Worm (Caenorhabditis elegans) whole organism, midembryonic: ENCODE data around the gene lmbr-1.

Experiments
- T22C8.4 ChIP-seq: fragments of 200-800 bp; sonication (Bioruptor generic); IDR thresholded peaks from 2 replicates; pipeline ENCODE4 v1.3.6; 2022; ENCODE audit warnings: missing genetic modification characterization, missing compliant biosample characterization
- cog-1 ChIP-seq: sonication (generic microtip); optimal IDR thresholded peaks from 2 replicates; lab custom pipeline; 2016; ENCODE audit warnings: missing genetic modification characterization, missing compliant biosample characterization
- flt-1 ChIP-seq: fragments of 200-800 bp; sonication (Bioruptor generic); IDR thresholded peaks from 2 replicates; pipeline ENCODE4 v1.3.6; 2022; ENCODE audit warnings: missing genetic modification characterization, missing compliant biosample characterization
- klf-2 ChIP-seq: fragments of 200-800 bp; sonication (Bioruptor generic); conservative IDR thresholded peaks from 2 replicates; pipeline ENCODE4 v1.3.6; 2022; ENCODE audit warnings: missing genetic modification reagents, missing genetic modification characterization, missing compliant biosample characterization
- med-1 ChIP-seq: sonication (generic microtip); optimal IDR thresholded peaks from 2 replicates; lab custom pipeline; 2017; ENCODE audit warnings: missing genetic modification characterization, mild to moderate bottlenecking, missing compliant biosample characterization, antibody characterized with exemption, missing genetic modification reagents; ENCODE audit not compliant: insufficient read depth
- ref-1 ChIP-seq: fragments of 200-800 bp; sonication (Bioruptor generic); conservative IDR thresholded peaks from 2 replicates; pipeline ENCODE4 v1.3.6; 2022; ENCODE audit warnings: missing genetic modification reagents, missing genetic modification characterization, missing compliant biosample characterization
- tab-1 ChIP-seq: fragments of 200-800 bp; sonication (Bioruptor generic); IDR thresholded peaks from 2 replicates; pipeline ENCODE4 v1.3.6; 2022; ENCODE audit warnings: missing genetic modification characterization, missing compliant biosample characterization
- ztf-23 ChIP-seq: fragments of 200-800 bp; sonication (Bioruptor generic); IDR thresholded peaks from 2 replicates; pipeline ENCODE4 v1.3.6; 2022; ENCODE audit warnings: missing genetic modification reagents, missing genetic modification characterization, missing compliant biosample characterization
- ztf-29 ChIP-seq: fragments of 200-800 bp; sonication (Bioruptor generic); IDR thresholded peaks from 2 replicates; pipeline ENCODE4 v1.3.6; 2022; ENCODE audit warnings: missing genetic modification reagents, missing genetic modification characterization, missing compliant biosample characterization

lmbr-1 gene

DNA sequence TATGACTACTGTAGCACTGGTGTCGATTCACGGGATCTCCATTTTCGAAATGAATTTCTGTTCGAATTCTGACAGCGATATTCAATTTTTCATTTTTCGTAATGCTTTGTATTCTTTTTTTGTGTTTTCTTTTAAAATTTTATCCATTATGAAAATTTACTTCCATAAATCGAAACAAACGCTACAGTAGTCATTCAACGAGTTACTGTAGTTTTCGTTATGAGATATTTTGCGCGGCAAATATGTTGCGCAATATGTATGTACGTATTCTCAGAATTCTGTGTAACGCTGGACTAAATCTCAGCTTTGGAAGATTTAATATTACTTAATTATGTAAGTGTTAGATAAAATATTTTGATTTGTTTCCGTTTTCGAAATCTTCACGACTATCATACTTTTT, 2.9 kb upstream of the lmbr-1 start:
- TF ChIP-seq flt-1 (GFP tag; lab: Robert Waterston, UW), result no peak
- no peak for TF ChIP-seq ztf-23 (GFP tag; lab: Robert Waterston, UW)
- no peak for TF ChIP-seq ztf-29 (GFP tag; lab: Robert Waterston, UW)
- TF ChIP-seq ref-1 (GFP tag; lab: Robert Waterston, UW), result no peak
- no peak for TF ChIP-seq cog-1 (tag; lab: Kevin White, UChicago)
- TF ChIP-seq tab-1 (GFP tag; lab: Robert Waterston, UW), result no peak
- TF ChIP-seq klf-2 (GFP tag; lab: Robert Waterston, UW), result no peak

DNA sequence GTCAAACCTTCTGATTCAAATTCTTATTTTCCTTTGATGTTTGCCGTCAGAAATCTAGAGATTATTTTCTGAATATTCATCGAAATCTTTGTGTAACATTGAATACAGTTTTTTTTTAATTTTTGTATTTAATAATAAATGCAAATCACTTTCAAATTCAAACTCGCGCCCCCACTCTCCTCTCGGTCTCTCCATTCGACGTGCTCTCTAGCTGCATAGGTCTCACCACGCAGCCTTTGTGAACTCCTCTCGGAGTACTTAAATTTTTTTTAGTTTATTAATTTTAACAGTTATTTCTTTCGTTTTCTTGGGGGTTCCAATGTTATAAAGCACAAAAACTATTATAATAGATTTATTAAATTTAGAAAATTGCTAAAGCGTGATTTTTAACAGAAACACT, 1.9 kb upstream of the lmbr-1 start:
- TF ChIP-seq ztf-23 (GFP tag; lab: Robert Waterston, UW) (no peak), klf-2 (GFP tag; lab: Robert Waterston, UW) (no peak), flt-1 (GFP tag; lab: Robert Waterston, UW) (no peak), cog-1 (tag; lab: Kevin White, UChicago) (no peak), med-1 (GFP tag; lab: Kevin White, UChicago) (no peak)

DNA sequence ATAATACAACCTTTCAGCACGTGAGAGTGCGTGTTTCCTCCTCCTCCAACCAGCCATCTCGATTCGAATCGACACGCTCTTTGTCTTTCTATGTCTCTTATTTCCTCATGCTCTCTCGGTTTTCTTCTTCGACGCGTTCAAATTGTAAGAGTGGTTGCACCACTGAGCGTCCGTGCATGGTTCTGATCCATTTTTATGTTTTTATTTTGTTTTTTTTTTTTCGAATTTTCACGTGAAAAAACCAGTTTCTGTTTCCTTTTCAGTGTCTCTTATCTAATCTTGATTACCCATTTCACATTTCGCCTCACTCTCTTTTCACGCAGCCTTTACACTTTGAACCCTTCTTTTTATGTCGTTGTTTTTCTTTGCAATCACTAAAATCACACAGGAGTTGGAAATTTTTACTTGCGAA, 1.2 kb upstream of the lmbr-1 start:
- TF ChIP-seq cog-1 (tag; lab: Kevin White, UChicago) (no peak), tab-1 (GFP tag; lab: Robert Waterston, UW) (no peak), med-1 (GFP tag; lab: Kevin White, UChicago) (no peak), flt-1 (GFP tag; lab: Robert Waterston, UW) (no peak), T22C8.4 (no peak), ztf-29 (GFP tag; lab: Robert Waterston, UW) (no peak), ref-1 (GFP tag; lab: Robert Waterston, UW) (no peak), ztf-23 (GFP tag; lab: Robert Waterston, UW) (no peak), klf-2 (GFP tag; lab: Robert Waterston, UW) (no peak)

DNA sequence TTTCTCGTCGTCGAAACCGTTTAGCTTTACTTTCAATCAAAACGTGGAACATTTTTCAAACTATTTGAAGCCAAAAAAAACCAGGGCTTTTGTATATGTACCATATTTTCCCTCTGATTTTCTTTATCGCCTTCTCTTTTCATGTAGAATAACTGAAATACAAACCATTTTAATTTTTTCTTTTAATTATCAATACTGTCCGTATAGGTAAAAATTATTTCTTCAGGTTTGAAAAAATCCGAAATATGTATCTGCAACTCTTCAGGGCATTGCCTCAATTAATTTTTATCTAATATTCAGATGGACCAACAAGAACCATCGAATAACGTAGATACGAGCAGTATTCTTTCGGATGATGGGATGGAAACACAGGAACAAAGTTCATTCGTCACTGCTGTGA, 2.9 kb downstream of the lmbr-1 start, which contains the start of gene met-2:
TSS of gene met-2 (plus strand) at position 301 of the 400 bp plus-strand sequence.
- TF ChIP-seq klf-2 (GFP tag; lab: Robert Waterston, UW), result no peak
- TF ChIP-seq ref-1 (GFP tag; lab: Robert Waterston, UW), result no peak
- no peak for TF ChIP-seq tab-1 (GFP tag; lab: Robert Waterston, UW)
- TF ChIP-seq flt-1 (GFP tag; lab: Robert Waterston, UW), result no peak
- no peak for TF ChIP-seq ztf-23 (GFP tag; lab: Robert Waterston, UW)
- TF ChIP-seq med-1 (GFP tag; lab: Kevin White, UChicago), result no peak
- TF ChIP-seq cog-1 (tag; lab: Kevin White, UChicago), result no peak
- TF ChIP-seq T22C8.4, result no peak
- TF ChIP-seq ztf-29 (GFP tag; lab: Robert Waterston, UW), result no peak

DNA sequence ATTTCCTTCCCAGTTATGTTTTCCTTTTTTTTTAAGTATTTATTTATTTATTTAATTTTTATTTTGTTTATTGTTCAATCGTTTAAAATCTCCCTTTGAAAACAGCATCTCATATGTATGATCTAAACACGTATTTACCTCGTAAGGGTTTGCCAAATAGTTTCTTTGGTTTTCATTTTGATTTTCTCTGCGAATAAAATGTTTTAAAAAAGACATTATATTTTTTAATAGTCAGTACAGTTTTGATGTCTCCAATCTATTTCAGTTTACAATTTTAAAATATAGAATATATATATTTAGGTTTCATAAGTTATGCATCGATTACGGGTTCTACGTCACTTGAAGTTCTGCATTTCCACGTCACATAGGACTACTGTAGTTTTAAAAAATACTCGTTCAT, 8.6 kb downstream of the lmbr-1 start, which contains the start of gene R05D3.12:
TSS of gene R05D3.12 (plus strand) at position 301 of the 400 bp plus-strand sequence.
- no peak for TF ChIP-seq ztf-23 (GFP tag; lab: Robert Waterston, UW)
- TF ChIP-seq klf-2 (GFP tag; lab: Robert Waterston, UW), result no peak
- TF ChIP-seq flt-1 (GFP tag; lab: Robert Waterston, UW), result no peak
- TF ChIP-seq tab-1 (GFP tag; lab: Robert Waterston, UW), result no peak
- TF ChIP-seq ref-1 (GFP tag; lab: Robert Waterston, UW), result no peak
- no peak for TF ChIP-seq T22C8.4
- TF ChIP-seq ztf-29 (GFP tag; lab: Robert Waterston, UW), result no peak
- no peak for TF ChIP-seq med-1 (GFP tag; lab: Kevin White, UChicago)
- TF ChIP-seq cog-1 (tag; lab: Kevin White, UChicago), result no peak

DNA sequence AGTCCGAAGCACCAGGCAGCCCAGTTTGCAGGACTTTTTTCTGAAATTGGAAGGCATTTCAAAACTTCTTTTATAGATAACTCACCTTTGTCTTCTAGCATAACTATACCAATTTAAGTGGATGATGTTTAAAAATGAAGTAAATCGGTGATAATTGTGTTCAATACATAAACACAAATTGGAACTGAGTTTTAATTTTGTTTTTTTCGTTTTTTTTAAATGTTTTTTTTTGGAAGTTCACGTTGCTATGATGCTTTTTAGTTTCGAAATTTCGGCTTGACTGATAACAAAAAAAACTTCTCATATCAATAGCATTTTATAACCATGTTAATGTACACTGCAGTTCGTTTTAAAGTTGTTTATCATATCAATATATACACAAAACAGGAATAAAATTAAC, 17.5 kb downstream of the lmbr-1 start, which contains the start of gene ZK353.4:
TSS of gene ZK353.4 (minus strand) at position 101 of the 400 bp plus-strand sequence.
- TF ChIP-seq med-1 (GFP tag; lab: Kevin White, UChicago), result no peak
- no peak for TF ChIP-seq T22C8.4
- TF ChIP-seq ref-1 (GFP tag; lab: Robert Waterston, UW), result no peak
- TF ChIP-seq ztf-29 (GFP tag; lab: Robert Waterston, UW), result no peak
- no peak for TF ChIP-seq klf-2 (GFP tag; lab: Robert Waterston, UW)
- no peak for TF ChIP-seq cog-1 (tag; lab: Kevin White, UChicago)
- no peak for TF ChIP-seq flt-1 (GFP tag; lab: Robert Waterston, UW)
- no peak for TF ChIP-seq ztf-23 (GFP tag; lab: Robert Waterston, UW)
- no peak for TF ChIP-seq tab-1 (GFP tag; lab: Robert Waterston, UW)

DNA sequence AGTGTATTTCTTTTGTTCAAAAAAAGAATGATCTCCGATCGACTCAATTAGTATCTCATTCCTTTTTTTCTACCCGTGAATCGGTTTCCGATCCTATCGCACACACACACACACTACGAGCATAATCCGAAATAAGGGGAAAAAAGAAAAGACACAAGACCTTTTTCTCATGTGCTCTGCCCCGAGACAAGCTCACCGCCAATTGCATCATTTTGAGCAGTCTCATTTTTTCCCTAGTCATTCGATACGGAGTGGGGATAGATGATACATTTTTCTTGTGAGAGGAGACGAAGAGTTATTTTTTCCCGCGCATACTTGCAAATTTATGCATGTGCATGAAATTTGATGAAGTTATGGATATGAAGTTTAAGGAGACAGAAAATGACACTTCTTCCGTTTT, 20.3 kb downstream of the lmbr-1 start:
- TF ChIP-seq ztf-23 (GFP tag; lab: Robert Waterston, UW), result no peak
- TF ChIP-seq ztf-29 (GFP tag; lab: Robert Waterston, UW), result no peak
- TF ChIP-seq tab-1 (GFP tag; lab: Robert Waterston, UW), result no peak
- no peak for TF ChIP-seq T22C8.4
- TF ChIP-seq flt-1 (GFP tag; lab: Robert Waterston, UW), result no peak
- TF ChIP-seq med-1 (GFP tag; lab: Kevin White, UChicago), result no peak
- no peak for TF ChIP-seq cog-1 (tag; lab: Kevin White, UChicago)
- TF ChIP-seq klf-2 (GFP tag; lab: Robert Waterston, UW), result no peak
- TF ChIP-seq ref-1 (GFP tag; lab: Robert Waterston, UW), result no peak

DNA sequence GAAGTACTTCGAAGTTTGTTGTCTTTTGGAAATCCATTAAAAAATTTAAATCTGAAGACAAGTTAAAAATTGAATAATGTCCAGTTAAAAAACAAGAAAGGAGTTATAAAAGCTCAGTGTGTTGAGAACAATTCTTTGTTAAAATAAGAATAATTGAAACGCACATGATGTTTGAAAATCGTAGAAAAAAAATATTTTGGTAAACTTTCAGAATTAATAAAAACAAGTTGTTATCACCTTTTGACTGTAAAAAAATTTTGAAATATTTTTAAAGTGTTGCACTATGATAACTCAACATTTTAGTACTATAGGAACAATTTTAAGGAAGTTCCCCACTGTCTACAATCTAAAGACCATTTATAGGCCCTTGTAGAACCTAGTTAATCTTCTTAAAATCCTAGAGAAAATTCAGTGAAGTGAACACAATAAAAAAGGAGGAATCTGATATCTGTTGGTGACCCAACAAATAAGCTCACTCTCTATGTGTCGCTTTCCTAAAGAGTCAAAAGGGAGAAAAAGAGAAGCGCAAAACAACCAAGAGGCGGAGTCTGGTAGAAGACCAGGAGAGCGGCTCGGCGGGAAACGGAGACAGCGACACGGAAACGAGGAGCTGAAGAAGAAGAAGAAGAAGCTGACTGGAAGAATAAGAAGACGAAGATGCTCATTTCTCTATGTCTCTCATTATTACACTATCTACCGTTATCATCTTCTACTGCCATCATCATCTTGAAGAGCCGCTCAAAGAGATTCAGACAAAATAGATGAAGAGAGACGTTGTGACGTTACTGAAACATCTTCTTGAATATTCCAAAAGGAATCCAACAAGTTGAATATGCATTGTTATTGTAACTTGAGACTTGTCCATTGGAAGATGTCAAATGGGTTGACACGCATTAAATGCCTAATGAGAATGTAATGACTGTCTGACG, 22.6 kb downstream of the lmbr-1 start, which contains the start of gene ZK353.10:
TSS of gene ZK353.10 (minus strand) at position 51 of the 929 bp plus-strand sequence.
- TF ChIP-seq flt-1 (GFP tag; lab: Robert Waterston, UW) (no peak), cog-1 (tag; lab: Kevin White, UChicago) (no peak), ref-1 (GFP tag; lab: Robert Waterston, UW) (no peak), med-1 (GFP tag; lab: Kevin White, UChicago) (no peak), tab-1 (GFP tag; lab: Robert Waterston, UW) (no peak), T22C8.4 (no peak), ztf-29 (GFP tag; lab: Robert Waterston, UW) (no peak), ztf-23 (GFP tag; lab: Robert Waterston, UW) (no peak), klf-2 (GFP tag; lab: Robert Waterston, UW) (no peak)
